Worm (Caenorhabditis elegans) whole organism, dauer: Measurements from ENCODE around the gene Y57E12AR.1.

Experiments
- unc-62 ChIP-seq: sonication (generic microtip); optimal IDR thresholded peaks from 2 replicates; lab custom pipeline; 2017; ENCODE audit warnings: missing biosample characterization, missing genetic modification reagents, missing genetic modification characterization

Gene Y57E12AR.1

DNA sequence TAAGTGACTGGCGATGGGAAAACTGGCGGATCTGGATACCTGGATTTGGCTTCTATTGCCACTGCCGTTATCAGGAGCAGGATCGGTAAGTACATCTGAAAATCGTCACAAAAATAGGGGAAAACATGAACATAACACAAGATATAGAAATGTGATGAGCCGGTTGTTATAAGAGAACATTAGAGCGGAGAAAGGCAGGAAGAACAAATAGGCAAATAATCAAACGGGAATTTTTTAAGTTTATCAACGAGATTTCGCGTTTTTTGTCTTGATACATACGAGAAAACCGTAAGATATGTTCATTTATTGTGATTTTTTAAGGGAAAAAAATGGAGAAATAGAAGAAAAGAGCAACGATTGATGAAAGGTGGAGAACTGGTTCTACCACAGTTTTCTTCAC is at the start of gene Y57E12AR.1:
TSS of gene Y57E12AR.1 (minus strand) at position 101 of the 400 bp plus-strand sequence.
- TF ChIP-seq unc-62, result no peak

DNA sequence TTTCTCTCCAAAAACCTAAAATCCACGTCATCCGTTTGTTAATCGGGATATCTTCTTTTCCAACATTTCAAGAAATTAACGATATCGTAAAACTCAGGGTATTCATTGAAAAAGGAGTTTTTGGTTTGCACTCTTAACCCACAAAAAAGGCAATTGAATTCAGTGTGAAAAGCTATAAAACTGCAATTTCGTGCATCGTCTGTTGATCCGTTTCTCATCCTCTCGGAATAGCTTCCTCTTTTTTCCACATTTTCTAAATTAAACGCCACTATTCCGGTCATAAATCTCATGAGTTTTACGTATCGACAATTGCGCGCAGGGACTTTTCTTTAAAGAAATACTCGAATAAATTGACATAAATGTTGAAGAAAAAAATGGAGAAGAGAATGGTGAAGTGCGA is 47.1 kb upstream of the Y57E12AR.1 start:
- TF ChIP-seq unc-62, result no peak

DNA sequence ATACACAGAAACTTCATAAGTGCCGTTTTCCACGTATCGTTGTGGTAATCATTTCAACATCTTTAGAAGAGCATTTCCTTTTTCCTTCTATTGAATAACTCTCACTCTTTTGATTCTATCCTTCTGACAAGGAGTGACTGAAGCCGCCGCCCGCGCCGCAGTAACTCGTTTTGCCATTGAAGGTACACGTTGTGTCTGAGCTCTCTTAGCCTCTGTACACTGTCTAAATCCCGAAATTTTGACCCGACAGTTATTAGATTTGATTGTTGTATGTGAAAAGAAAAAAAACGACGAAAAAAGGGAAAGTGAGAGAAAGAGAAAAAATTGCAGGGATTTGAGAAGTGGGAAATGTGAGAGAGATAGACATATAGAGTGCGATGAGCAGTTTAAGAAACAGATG is 46.1 kb upstream of the Y57E12AR.1 start:
- TF ChIP-seq unc-62, result no peak

DNA sequence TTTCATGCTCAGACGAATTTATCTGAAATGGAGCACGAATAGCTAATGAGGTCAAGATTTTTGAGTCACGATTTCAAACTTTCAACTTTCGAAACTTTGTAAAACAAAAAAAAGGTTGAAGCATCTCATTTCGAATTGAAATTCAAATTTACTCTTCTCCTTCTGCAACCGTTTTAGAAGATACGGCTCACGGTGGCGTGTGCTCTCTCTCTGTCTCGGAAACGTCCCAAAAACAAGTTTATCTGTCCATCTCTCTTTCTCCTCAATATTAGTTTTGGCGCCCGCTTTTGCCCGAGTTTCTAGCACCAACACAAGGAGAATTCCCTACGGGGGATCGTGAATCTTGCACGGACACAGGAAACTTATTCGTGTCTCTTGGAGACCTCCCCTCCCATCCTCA is 45.2 kb upstream of the Y57E12AR.1 start:
- no peak for TF ChIP-seq unc-62

DNA sequence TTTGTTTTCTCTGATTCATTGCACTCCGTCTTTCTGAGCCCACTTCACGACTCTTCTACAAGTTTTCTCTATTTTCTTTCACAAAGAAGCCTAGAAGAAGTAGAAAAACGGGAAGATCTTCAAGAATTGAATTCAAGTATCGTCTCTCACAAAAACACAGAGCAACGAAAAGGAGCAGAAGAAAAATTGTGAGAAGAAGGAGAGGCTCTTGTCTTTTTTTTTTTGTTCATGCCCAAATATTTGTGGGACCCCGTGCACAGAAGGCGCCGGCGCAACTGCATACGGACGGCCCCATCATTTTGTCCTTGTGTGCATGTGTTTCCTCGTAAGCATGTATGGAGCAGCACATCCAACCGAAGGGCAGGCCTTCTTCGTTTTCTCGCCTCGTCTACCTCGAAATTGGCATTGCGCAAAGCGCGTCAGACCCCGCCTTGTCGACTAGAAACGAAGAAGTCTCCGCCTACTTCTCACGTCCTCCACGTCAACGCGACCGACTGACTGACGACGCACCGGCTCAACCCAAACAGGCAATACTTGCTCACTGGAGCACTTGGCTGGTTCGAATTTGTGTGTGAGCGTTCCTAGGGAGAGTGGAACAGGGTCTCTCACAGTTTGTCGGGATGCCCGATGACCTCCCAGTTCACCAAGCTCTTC is 41.5 kb upstream of the Y57E12AR.1 start:
- TF ChIP-seq unc-62, result no peak

DNA sequence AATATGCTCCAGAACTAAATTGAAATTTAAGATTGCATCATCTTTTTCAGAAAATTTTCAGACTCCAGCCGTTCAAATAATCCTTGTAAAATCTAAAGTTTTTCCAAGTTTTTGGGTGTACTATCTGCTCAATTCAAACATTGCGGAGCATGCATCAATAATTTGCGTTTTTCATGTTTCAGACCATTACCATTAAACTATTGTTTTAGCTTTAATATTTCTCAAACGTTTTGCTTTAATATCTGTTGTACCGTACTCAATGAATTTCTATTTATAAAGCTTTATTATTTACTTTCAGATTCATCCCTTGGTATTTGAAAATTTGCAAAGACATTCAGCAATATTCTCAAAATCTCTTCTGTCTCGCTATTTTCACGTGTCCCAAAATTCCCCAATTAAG is 38.1 kb upstream of the Y57E12AR.1 start, which contains the start of gene odr-2:
TSS of gene odr-2 (plus strand) at position 301 of the 400 bp plus-strand sequence.
- TF ChIP-seq unc-62, result no peak

DNA sequence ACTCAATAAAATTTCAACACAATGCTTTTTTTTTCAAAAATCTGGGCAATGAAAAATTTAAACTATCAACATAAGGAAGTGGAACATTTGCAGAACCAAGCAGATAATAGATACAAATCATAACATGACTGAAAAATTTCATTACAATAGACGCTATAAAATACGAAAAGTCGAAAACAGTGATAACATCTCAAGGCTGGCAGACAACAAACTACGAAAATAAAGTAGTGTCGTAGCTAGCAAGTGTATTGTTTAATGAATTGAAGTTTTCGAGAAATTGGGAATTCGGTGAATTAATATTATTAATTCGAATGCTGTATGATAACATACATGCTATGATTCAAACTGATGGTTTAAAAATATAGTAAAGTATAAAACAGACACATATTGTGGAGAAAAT is 31.7 kb upstream of the Y57E12AR.1 start:
- TF ChIP-seq unc-62, result no peak

DNA sequence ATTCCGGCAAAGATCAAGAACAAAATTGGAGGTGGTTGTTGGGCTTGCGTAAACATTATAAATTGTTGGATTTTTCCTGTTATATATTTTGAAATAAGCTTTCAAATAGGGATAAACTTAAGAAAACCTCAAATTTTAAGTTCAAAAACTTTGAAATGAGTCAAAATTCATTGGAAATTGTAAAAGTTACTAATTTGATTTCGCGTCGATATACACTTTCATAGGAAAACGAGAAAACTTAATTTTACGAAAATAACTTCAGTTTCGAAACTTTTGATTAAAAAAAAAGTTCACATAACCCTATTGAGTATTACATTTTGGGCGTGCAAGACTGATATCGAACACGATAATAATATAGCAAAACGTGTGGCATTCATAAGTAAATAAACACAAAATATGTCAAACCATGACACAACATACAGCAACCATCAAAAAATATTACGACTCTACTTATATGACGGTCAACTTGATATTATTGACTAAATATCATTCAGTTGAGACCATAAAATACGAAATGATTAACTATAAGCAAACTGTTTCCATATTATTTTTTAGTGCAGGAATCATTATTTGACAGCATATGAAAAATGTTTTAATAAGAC is 31.1 kb upstream of the Y57E12AR.1 start:
- TF ChIP-seq unc-62, result no peak

DNA sequence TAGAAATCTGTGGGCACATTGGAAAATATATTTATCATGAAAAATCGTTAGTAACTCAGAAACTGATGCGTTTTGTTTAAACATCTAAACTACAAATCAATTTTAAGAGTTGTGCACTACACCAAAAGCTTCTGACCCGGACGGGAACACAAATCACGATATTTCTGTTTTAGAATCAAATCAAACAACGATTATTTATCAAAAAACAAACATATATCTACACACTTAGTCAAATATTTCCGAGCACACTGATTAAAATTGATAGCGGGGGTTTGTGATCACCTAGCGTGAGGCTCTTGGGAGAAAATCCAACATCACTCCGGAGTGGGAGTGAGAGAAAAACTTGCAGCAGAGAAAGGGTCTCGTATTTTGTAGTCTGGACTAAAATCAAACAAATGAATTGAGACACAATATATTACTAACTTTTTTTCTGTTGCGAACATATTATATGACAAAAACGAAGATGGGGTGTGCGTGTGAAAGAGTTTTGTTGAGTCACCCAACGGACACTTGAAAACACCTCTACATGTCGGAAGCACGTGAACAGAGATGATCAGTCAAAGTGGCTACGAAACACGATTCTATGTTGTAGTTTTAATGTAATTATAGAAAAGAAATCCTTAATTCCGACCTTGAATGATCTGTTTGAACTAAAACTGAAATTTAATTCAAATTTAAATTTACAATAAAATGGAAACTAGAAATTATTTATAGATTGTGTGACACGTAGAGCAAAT is 30.3 kb upstream of the Y57E12AR.1 start:
- TF ChIP-seq unc-62, result no peak

DNA sequence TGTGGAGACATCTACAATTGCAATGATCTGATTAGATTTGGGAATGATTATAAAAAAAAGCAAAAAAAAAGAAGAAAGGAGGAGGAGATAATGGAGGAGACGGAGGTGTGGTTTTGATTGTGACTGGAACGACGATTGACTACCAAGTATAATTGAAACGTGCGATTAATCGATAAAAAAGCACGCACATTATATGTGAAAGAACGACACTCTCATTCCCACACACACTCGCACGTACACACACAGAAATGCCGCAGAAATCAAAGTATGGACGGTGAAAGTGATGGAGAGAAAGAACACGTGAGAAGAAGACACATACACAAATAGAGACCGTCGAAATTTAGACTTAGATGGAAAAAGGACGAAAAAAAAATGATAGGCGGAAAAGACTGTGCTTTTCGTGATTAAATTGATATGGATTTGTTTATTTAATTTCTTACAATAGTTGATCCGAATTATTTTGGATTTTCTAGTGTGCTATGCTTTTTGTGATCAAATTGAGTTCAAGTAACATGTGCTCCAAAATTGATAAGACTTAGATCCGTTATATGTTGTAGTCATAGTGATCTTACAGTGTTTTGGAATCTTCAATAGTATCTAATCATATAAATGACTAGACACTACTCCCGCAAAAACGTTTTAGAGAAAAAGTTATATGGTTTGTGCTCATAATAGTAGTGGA is 28.7 kb upstream of the Y57E12AR.1 start, which contains the start of gene nhr-135:
TSS of gene nhr-135 (minus strand) at position 51 of the 682 bp plus-strand sequence.
- TF ChIP-seq unc-62, result no peak

DNA sequence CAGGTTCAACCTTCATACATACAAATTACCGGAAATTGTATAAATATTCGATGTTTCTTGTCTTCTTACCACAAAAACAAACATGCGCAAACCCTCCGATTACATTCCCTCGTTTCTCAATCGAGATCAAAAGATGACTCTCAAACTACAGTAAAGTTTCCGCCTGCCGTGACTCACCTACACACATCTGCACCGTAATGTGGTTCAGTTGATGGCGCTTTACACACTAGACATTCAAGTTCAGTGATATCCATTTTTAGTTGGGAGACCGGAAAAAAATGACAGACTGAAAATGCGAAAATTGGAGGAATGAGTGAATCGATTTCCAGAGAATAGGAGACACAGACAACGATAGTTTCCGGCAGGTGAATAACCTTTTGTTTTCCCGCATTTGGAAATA is 26.2 kb upstream of the Y57E12AR.1 start, which contains the start of gene nhr-286:
TSS of gene nhr-286 (minus strand) at position 324 of the 400 bp plus-strand sequence.
- TF ChIP-seq unc-62, result no peak

DNA sequence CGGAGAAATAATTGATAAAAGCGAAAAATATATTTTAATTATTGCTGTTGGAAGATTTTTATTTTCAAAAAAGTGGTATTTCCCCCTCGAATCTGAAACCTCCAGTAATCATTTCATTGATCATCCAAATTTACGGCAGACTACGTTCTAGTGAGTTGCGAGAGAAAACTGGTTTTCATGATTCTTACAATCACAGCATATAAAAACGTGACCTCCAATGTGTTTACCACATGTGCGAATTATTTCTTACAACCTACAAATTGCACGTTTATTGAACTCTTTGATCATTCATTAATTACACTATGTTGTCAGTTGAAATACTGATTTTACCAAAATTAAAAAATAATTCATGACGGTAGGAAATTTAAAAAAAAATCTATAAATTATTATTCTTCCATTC is 24.1 kb upstream of the Y57E12AR.1 start:
- TF ChIP-seq unc-62, result no peak

DNA sequence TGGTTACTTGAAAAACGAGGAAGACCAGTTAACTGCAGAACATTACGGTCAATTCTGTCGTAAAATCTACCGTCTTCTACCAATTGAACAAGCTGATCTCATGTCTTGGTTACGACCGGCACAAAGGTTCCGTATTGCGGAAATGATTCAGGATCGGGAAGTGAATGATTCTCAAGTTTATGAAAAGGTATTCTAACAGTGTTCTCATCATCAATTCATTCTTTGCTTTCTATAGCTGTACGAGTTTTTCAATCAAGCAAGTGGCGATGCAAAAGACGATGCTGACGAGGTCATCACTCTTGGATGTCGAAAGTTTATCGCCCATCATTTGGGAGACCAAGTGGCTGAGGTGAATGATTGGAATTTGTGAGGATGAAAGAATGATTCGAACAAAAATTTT is 22.2 kb upstream of the Y57E12AR.1 start:
- no peak for TF ChIP-seq unc-62

DNA sequence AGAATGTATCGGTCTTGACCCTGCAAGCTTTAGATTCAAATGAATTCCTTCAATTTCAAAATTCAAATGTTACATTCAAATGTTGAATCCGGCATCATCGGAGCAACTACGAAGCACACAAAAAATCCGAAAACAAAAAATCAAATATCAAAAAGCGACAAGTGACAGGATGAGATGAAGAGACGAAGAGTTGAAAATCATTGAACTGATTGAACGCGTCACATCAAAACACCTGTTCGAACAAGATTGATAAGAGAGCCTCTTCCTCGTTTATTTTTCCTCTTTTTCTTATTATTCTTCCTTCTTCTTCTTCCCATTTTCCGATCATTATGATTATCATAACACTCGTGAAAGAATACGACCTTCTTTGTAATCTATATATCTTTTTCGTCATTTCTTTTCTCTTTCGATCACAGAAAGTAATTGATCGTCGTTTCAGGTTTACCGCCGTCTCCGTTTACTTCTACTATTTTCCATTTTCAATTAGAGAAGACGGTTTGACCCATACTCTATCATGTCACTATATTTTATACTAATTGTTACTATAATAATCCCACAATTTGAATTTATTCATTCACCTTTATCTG is 20.5 kb upstream of the Y57E12AR.1 start, which contains the start of gene VC5.2:
TSS of gene VC5.2 (plus strand) at position 439 of the 587 bp plus-strand sequence.
- no peak for TF ChIP-seq unc-62

DNA sequence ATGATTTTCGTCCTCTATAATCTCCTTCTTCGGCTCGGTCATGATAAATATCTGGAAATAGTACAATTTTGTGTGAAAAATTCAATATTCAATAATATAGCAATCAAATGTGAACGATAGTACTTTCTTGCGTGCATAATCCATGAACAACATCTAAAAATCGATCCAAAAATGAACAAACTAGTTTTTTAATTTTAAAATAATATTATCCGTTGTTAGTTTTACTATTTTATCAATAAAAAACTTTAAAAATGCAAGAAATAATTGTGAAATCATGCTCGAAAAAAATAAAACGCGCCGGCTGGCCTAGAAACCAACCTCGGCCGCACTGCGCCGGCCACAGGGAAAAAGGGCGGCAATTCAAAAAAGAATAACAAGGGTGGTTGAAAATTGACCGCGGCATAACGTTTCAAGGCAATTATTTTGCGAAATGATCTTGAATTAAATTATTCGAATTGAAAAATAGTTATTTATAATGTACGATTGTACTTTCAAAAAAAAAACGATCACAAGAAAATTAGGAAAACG is 19.6 kb upstream of the Y57E12AR.1 start, which contains the start of gene mys-1:
TSS of gene mys-1 (minus strand) at position 51 of the 528 bp plus-strand sequence.
- TF ChIP-seq unc-62, result no peak

DNA sequence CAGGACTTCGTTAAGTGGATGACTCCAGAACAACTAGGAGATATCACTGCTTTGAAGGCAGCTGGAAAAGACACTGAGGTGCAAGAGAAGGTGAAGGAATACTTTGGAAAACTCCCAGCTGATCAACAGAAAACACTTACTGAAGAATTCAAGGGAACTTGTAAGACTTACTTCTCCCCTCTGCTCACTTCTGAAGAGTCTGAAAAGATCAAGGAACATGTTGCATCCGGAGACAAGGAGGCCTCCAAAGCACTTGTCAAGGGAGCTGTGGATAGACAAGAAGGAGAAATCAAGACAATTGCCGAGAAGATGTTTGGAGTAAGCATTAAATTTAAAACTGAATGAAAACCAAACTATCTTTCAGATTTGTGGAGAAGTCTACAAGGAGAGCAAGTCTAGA is 14.3 kb upstream of the Y57E12AR.1 start:
- TF ChIP-seq unc-62, result no peak
